Fruit fly (Drosophila melanogaster) whole organism, prepupa: ENCODE data around the gene CG32971.

ENCODE experiments used
- CG10631 ChIP-seq: fragments of 200-800 bp; sonication (Bioruptor generic); optimal IDR thresholded peaks from 2 replicates; lab custom pipeline; 2016; ENCODE audit warnings: missing biosample characterization, missing genetic modification characterization
- CG16779 ChIP-seq: fragments of 200-800 bp; sonication (Bioruptor generic); optimal IDR thresholded peaks from 3 replicates; lab custom pipeline; 2017; ENCODE audit warnings: missing biosample characterization, mild to moderate bottlenecking, missing genetic modification characterization
- CG4318 ChIP-seq: fragments of 200-800 bp; sonication (Bioruptor generic); optimal IDR thresholded peaks from 3 replicates; lab custom pipeline; 2017; ENCODE audit warnings: missing biosample characterization, mild to moderate bottlenecking, missing genetic modification characterization
- CG6163 ChIP-seq: fragments of 200-800 bp; sonication (Bioruptor generic); IDR thresholded peaks from 3 replicates; pipeline ENCODE4 v1.3.6; 2022; ENCODE audit warnings: missing biosample characterization, missing genetic modification characterization
- CG6854 ChIP-seq: fragments of 200-800 bp; sonication (Bioruptor generic); optimal IDR thresholded peaks from 2 replicates; lab custom pipeline; 2017; ENCODE audit warnings: missing biosample characterization, mild to moderate bottlenecking, missing genetic modification characterization
- CG8632 ChIP-seq: fragments of 200-800 bp; sonication (Bioruptor generic); optimal IDR thresholded peaks from 3 replicates; lab custom pipeline; 2016; ENCODE audit warnings: missing biosample characterization, missing genetic modification characterization
- Ets21C ChIP-seq: fragments of 200-800 bp; sonication (Bioruptor generic); optimal IDR thresholded peaks from 3 replicates; lab custom pipeline; 2016; ENCODE audit warnings: missing biosample characterization, missing genetic modification characterization
- Hr4 ChIP-seq: fragments of 200-800 bp; sonication (Bioruptor generic); optimal IDR thresholded peaks from 3 replicates; lab custom pipeline; 2016; ENCODE audit warnings: missing biosample characterization, missing genetic modification characterization
- acj6 ChIP-seq: fragments of 200-800 bp; sonication (Bioruptor generic); optimal IDR thresholded peaks from 3 replicates; lab custom pipeline; 2016; ENCODE audit warnings: missing biosample characterization, missing genetic modification characterization
- dac ChIP-seq: fragments of 200-800 bp; sonication (Bioruptor generic); optimal IDR thresholded peaks from 2 replicates; lab custom pipeline; 2017; ENCODE audit warnings: missing biosample characterization, mild to moderate bottlenecking, missing genetic modification characterization
- svp ChIP-seq: fragments of 200-800 bp; sonication (Bioruptor generic); peaks from one replicate; lab custom pipeline; 2016; ENCODE audit warnings: missing biosample characterization, missing genetic modification characterization

dm6 chr2L:14273540-14273939 lies 1.1 kb upstream of the CG32971 start:
- TF ChIP-seq acj6 (GFP tag; lab: Kevin White, UChicago), result no peak
- no peak for TF ChIP-seq dac (GFP tag; lab: Kevin White, UChicago)
- TF ChIP-seq CG6163 (GFP tag; lab: Robert Waterston, UW), result no peak
- no peak for TF ChIP-seq CG4318 (GFP tag; lab: Kevin White, UChicago)
- TF ChIP-seq CG8632 (GFP tag; lab: Kevin White, UChicago), result no peak
- no peak for TF ChIP-seq CG10631 (GFP tag; lab: Kevin White, UChicago)
- no peak for TF ChIP-seq CG6854
- TF ChIP-seq Hr4, result no peak
- no peak for TF ChIP-seq CG16779 (tag; lab: Kevin White, UChicago)
- no peak for TF ChIP-seq Ets21C (GFP tag; lab: Kevin White, UChicago)
- TF ChIP-seq svp, result no peak
